Worm (Caenorhabditis elegans): ENCODE results near the gene Y54G9A.7.
A peak's percentile ranks its signal among the peaks of the same experiment; 100 is the strongest.

Y54G9A.7 gene

ce11 chrII:13678555-13679119, 47.0 kb downstream of the Y54G9A.7 start:
- TF ChIP-seq zfp-3 (GFP tag; conservative IDR thresholded peaks at IDR 0.05) (no peak), mxl-2 (GFP tag; conservative IDR thresholded peaks at IDR 0.05) (0 out of 2 replicates have a peak, but pooled peaks have one; percentile 18), nhr-25 (tag; optimal IDR thresholded peaks at IDR 0.05; ENCODE audit: borderline replicate concordance, insufficient read depth) (peak; percentile 56), hlh-30 (tag; optimal IDR thresholded peaks at IDR 0.05; ENCODE audit: insufficient read depth) (peak; percentile 5), ama-1 (optimal IDR thresholded peaks at IDR 0.05) (no peak), hlh-11 (tag; optimal IDR thresholded peaks at IDR 0.05) (peak; percentile 87), ceh-28 (tag; optimal IDR thresholded peaks at IDR 0.05) (peak; percentile 12), vab-7 (GFP tag; IDR thresholded peaks at IDR 0.05) (no peak), nhr-11 (tag; optimal IDR thresholded peaks at IDR 0.05) (no peak), R02D3.7 (tag; optimal IDR thresholded peaks at IDR 0.05) (no peak), D1046.2 (GFP tag; IDR thresholded peaks at IDR 0.05) (no peak), nhr-77 (tag; optimal IDR thresholded peaks at IDR 0.05) (peak; percentile 30), dpl-1 (GFP tag; optimal IDR thresholded peaks at IDR 0.05) (no peak), ceh-20 (GFP tag; IDR thresholded peaks at IDR 0.05) (no peak), F26F4.8 (GFP tag; conservative IDR thresholded peaks at IDR 0.05) (no peak), fkh-10 (GFP tag; optimal IDR thresholded peaks at IDR 0.05) (no peak), F37D6.2 (tag; optimal IDR thresholded peaks at IDR 0.05) (no peak), set-16 (GFP tag; IDR thresholded peaks at IDR 0.05) (peak; percentile 22; the same call in 1 of the 2 replicates), aha-1 (tag) (peak; percentile 96), dmd-6 (GFP tag; IDR thresholded peaks at IDR 0.05) (peak; percentile 27), F49E8.2 (tag; optimal IDR thresholded peaks at IDR 0.05; ENCODE audit: borderline replicate concordance) (no peak), mdt-29 (GFP tag; IDR thresholded peaks at IDR 0.05) (peak; percentile 60; the same call in 1 of the 2 replicates), unc-62 (GFP tag; optimal IDR thresholded peaks at IDR 0.05 in 1 of 2) (peak in 1 of 2 experiments; percentile 100), unc-62 (tag; optimal IDR thresholded peaks at IDR 0.05) (no peak), nhr-42 (GFP tag; IDR thresholded peaks at IDR 0.05) (0 out of 2 replicates have a peak, but pooled peaks have one; percentile 28), egl-43 (GFP tag; IDR thresholded peaks at IDR 0.05) (no peak), dmd-9 (GFP tag; IDR thresholded peaks at IDR 0.05) (no peak), lin-15B (tag; optimal IDR thresholded peaks at IDR 0.05) (no peak), nhr-48 (tag; optimal IDR thresholded peaks at IDR 0.05) (peak; percentile 66), nhr-28 (tag; optimal IDR thresholded peaks at IDR 0.05) (peak; percentile 54), lim-7 (GFP tag; IDR thresholded peaks at IDR 0.05) (no peak), unc-130 (GFP tag; optimal IDR thresholded peaks at IDR 0.05) (no peak), jun-1 (tag; optimal IDR thresholded peaks at IDR 0.05) (no peak), mxl-3 (GFP tag; optimal IDR thresholded peaks at IDR 0.05) (peak; percentile 37), ctbp-1 (GFP tag; IDR thresholded peaks at IDR 0.05) (no peak), mdl-1 (tag; optimal IDR thresholded peaks at IDR 0.05) (peak in 1 of 2 experiments; percentile 55), snpc-1.2 (GFP tag; IDR thresholded peaks at IDR 0.05) (0 out of 2 replicates have a peak, but pooled peaks have one; percentile 24), nhr-10 (tag; optimal IDR thresholded peaks at IDR 0.05) (peak; percentile 55)

ce11 chrII:13677927-13678326, 47.7 kb downstream of the Y54G9A.7 start:
- no peak for TF ChIP-seq Y105C5A.15 (GFP tag; IDR thresholded peaks at IDR 0.05)
- TF ChIP-seq aha-1 (tag), result peak; percentile 92
- TF ChIP-seq lim-7 (GFP tag; IDR thresholded peaks at IDR 0.05), result no peak

- peak in 1 of 2 experiments; percentile 11 for TF ChIP-seq mdl-1 (tag; optimal IDR thresholded peaks at IDR 0.05)
- no peak for TF ChIP-seq arid-1 (GFP tag; conservative IDR thresholded peaks at IDR 0.05)
- TF ChIP-seq hlh-30 (tag; optimal IDR thresholded peaks at IDR 0.05; ENCODE audit: insufficient read depth), result peak; percentile 50
- TF ChIP-seq nhr-28 (tag; optimal IDR thresholded peaks at IDR 0.05), result peak; percentile 15
- TF ChIP-seq lin-1 (GFP tag; IDR thresholded peaks at IDR 0.05), result no peak
- TF ChIP-seq ZK546.5 (tag; optimal IDR thresholded peaks at IDR 0.05), result no peak
Measured at ce11 chrII:13675212-13675611, 50.4 kb downstream of the Y54G9A.7 start.
